Fruit fly (Drosophila melanogaster) whole organism, embryonic: Measurements from ENCODE around the gene CG42795.
A peak's percentile ranks its signal among the peaks of the same experiment; 100 is the strongest.

Experiments
- Bteb2 ChIP-seq: fragments of 200-800 bp; sonication (Bioruptor generic); optimal IDR thresholded peaks from 2 replicates; lab custom pipeline; 2016; ENCODE audit warnings: missing biosample characterization, missing genetic modification characterization
- CG1529 ChIP-seq: fragments of 200-800 bp; sonication (Bioruptor generic); optimal IDR thresholded peaks from 3 replicates; lab custom pipeline; 2018; ENCODE audit warnings: missing biosample characterization, missing genetic modification characterization
- CG15601 ChIP-seq: fragments of 200-800 bp; sonication (Bioruptor generic); optimal IDR thresholded peaks from 3 replicates; lab custom pipeline; 2019; ENCODE audit warnings: missing biosample characterization, mild to moderate bottlenecking, missing genetic modification characterization, moderate library complexity
- CG16813 ChIP-seq: fragments of 200-800 bp; sonication (Bioruptor generic); IDR thresholded peaks from 3 replicates; pipeline ENCODE4 v1.3.6; 2022; ENCODE audit warnings: missing biosample characterization, missing genetic modification characterization; ENCODE audit not compliant: partially characterized antibody
- CG17612 ChIP-seq: fragments of 200-800 bp; sonication (Bioruptor generic); IDR thresholded peaks from 2 replicates; pipeline ENCODE4 v1.3.6; 2022; ENCODE audit warnings: missing biosample characterization, missing genetic modification characterization
- CG2678 ChIP-seq: fragments of 200-800 bp; sonication (Bioruptor generic); optimal IDR thresholded peaks from 3 replicates; lab custom pipeline; 2019; ENCODE audit warnings: missing biosample characterization, mild to moderate bottlenecking, missing genetic modification characterization, moderate library complexity
- CG34422 ChIP-seq: fragments of 200-800 bp; sonication (Bioruptor generic); IDR thresholded peaks from 3 replicates; pipeline ENCODE4 v1.3.6; 2022; ENCODE audit warnings: missing biosample characterization, missing genetic modification characterization
- CG4328 ChIP-seq: fragments of 200-800 bp; sonication (Bioruptor generic); optimal IDR thresholded peaks from 3 replicates; lab custom pipeline; 2017; ENCODE audit warnings: missing biosample characterization, missing genetic modification reagents, missing genetic modification characterization
- CG4820 ChIP-seq: fragments of 200-800 bp; sonication (Bioruptor generic); optimal IDR thresholded peaks from 3 replicates; lab custom pipeline; 2016; ENCODE audit warnings: missing biosample characterization, missing genetic modification characterization
- CG6254 ChIP-seq: fragments of 200-800 bp; sonication (Bioruptor generic); optimal IDR thresholded peaks from 3 replicates; lab custom pipeline; 2017; ENCODE audit warnings: mild to moderate bottlenecking, missing biosample characterization, missing genetic modification reagents, missing genetic modification characterization
- CG6765 ChIP-seq: fragments of 200-800 bp; sonication (Bioruptor generic); optimal IDR thresholded peaks from 3 replicates; lab custom pipeline; 2017; ENCODE audit warnings: missing biosample characterization, mild to moderate bottlenecking, missing genetic modification characterization
- CG6813 ChIP-seq: fragments of 200-800 bp; sonication (Bioruptor generic); optimal IDR thresholded peaks from 2 replicates; lab custom pipeline; 2017; ENCODE audit warnings: missing biosample characterization, missing genetic modification characterization, mild to moderate bottlenecking, moderate library complexity, missing genetic modification reagents
- CG8765 ChIP-seq: fragments of 200-800 bp; sonication (Bioruptor generic); IDR thresholded peaks from 2 replicates; pipeline ENCODE4 v1.3.6; 2022; ENCODE audit warnings: missing biosample characterization, missing genetic modification characterization
- CG9817 ChIP-seq: fragments of 200-800 bp; sonication (Bioruptor generic); optimal IDR thresholded peaks from 2 replicates; lab custom pipeline; 2018; ENCODE audit warnings: missing biosample characterization, mild to moderate bottlenecking, missing genetic modification characterization, moderate library complexity
- Dbx ChIP-seq: fragments of 200-800 bp; sonication (Bioruptor generic); IDR thresholded peaks from 3 replicates; pipeline ENCODE4 v1.3.6; 2022; ENCODE audit warnings: missing biosample characterization, missing genetic modification characterization
- Dip2 ChIP-seq: fragments of 200-800 bp; sonication (Bioruptor generic); IDR thresholded peaks from 2 replicates; pipeline ENCODE4 v1.3.6; 2022; ENCODE audit warnings: missing biosample characterization, missing genetic modification characterization
- Doc2 ChIP-seq: fragments of 200-800 bp; sonication (Bioruptor generic); IDR thresholded peaks from 2 replicates; pipeline ENCODE4 v1.3.6; 2022; ENCODE audit warnings: missing biosample characterization, missing genetic modification characterization
- Drgx ChIP-seq: fragments of 200-800 bp; sonication (Bioruptor generic); IDR thresholded peaks from 2 replicates; pipeline ENCODE4 v1.3.6; 2022; ENCODE audit warnings: missing biosample characterization, missing genetic modification characterization
- Eip74EF ChIP-seq, 2 experiments: fragments of 200-800 bp in 1 of 2; fragments of >200 bp in 1 of 2; sonication (Bioruptor generic) in 1 of 2; optimal IDR thresholded peaks; 2 replicates each; lab custom pipeline; 2017 to 2019; ENCODE audit warnings: missing biosample characterization in 2 of 2, missing genetic modification characterization in 2 of 2, mild to moderate bottlenecking in 1 of 2, moderate library complexity in 1 of 2
- Elba2 ChIP-seq: fragments of 200-800 bp; sonication (Bioruptor generic); optimal IDR thresholded peaks from 3 replicates; lab custom pipeline; 2016; ENCODE audit warnings: missing biosample characterization, missing genetic modification characterization
- Lpt ChIP-seq: fragments of >200 bp; optimal IDR thresholded peaks from 2 replicates; lab custom pipeline; 2018; ENCODE audit warnings: missing biosample characterization, missing genetic modification characterization
- MTF-1 ChIP-seq: fragments of 200-800 bp; sonication (Bioruptor generic); optimal IDR thresholded peaks from 2 replicates; lab custom pipeline; 2018; ENCODE audit warnings: missing biosample characterization, mild to moderate bottlenecking, missing genetic modification characterization, borderline replicate concordance
- NK7.1 ChIP-seq: fragments of 200-800 bp; sonication (Bioruptor generic); optimal IDR thresholded peaks from 3 replicates; lab custom pipeline; 2016; ENCODE audit warnings: missing biosample characterization, missing genetic modification characterization
- Scr ChIP-seq: fragments of 200-800 bp; sonication (Bioruptor generic); IDR thresholded peaks from 2 replicates; pipeline ENCODE4 v1.3.6; 2022; ENCODE audit warnings: missing biosample characterization, missing genetic modification characterization; ENCODE audit not compliant: partially characterized antibody
- Sry-β ChIP-seq: fragments of 200-800 bp; sonication (Bioruptor generic); optimal IDR thresholded peaks from 2 replicates; lab custom pipeline; 2018; ENCODE audit warnings: missing biosample characterization, mild to moderate bottlenecking, missing genetic modification characterization, moderate library complexity
- Xrp1 ChIP-seq: fragments of 200-800 bp; sonication (Bioruptor generic); IDR thresholded peaks from 2 replicates; pipeline ENCODE4 v1.3.6; 2022; ENCODE audit warnings: missing biosample characterization, missing genetic modification characterization
- abd-A ChIP-seq: fragments of 200-800 bp; sonication (Bioruptor generic); optimal IDR thresholded peaks from 3 replicates; lab custom pipeline; 2019; ENCODE audit warnings: missing biosample characterization, mild to moderate bottlenecking, missing genetic modification characterization, moderate library complexity
- al ChIP-seq: fragments of 200-800 bp; sonication (Bioruptor generic); IDR thresholded peaks from 2 replicates; pipeline ENCODE4 v1.3.6; 2022; ENCODE audit warnings: missing biosample characterization, missing genetic modification characterization
- cad ChIP-seq: fragments of >200 bp; optimal IDR thresholded peaks from 2 replicates; lab custom pipeline; 2017; ENCODE audit warnings: missing biosample characterization, missing genetic modification characterization
- cas ChIP-seq: fragments of 200-800 bp; sonication (Bioruptor generic); IDR thresholded peaks from 2 replicates; pipeline ENCODE4 v1.3.6; 2022; ENCODE audit warnings: missing biosample characterization, missing genetic modification characterization
- cwo ChIP-seq: fragments of 200-800 bp; sonication (Bioruptor generic); optimal IDR thresholded peaks from 3 replicates; lab custom pipeline; 2017; ENCODE audit warnings: missing biosample characterization, missing genetic modification characterization, mild to moderate bottlenecking, moderate library complexity, missing genetic modification reagents
- eve ChIP-seq, 2 experiments: fragments of >200 bp; optimal IDR thresholded peaks; 2 replicates each; lab custom pipeline; 2017; ENCODE audit warnings: missing biosample characterization in 2 of 2, missing genetic modification characterization in 2 of 2
- gcm2 ChIP-seq: fragments of 200-800 bp; sonication (Bioruptor generic); optimal IDR thresholded peaks from 2 replicates; lab custom pipeline; 2016; ENCODE audit warnings: missing biosample characterization, missing genetic modification characterization
- grn ChIP-seq: fragments of 200-800 bp; sonication (Bioruptor generic); optimal IDR thresholded peaks from 3 replicates; lab custom pipeline; 2017; ENCODE audit warnings: missing biosample characterization, missing genetic modification characterization
- gt ChIP-seq: fragments of 200-800 bp; sonication (Bioruptor generic); IDR thresholded peaks from 2 replicates; pipeline ENCODE4 v1.3.6; 2022; ENCODE audit warnings: missing biosample characterization, missing genetic modification characterization
- jigr1 ChIP-seq: fragments of 200-800 bp; sonication (Bioruptor generic); IDR thresholded peaks from 3 replicates; pipeline ENCODE4 v1.3.6; 2022; ENCODE audit warnings: missing biosample characterization, missing genetic modification characterization
- jumu ChIP-seq: fragments of 200-800 bp; sonication (Bioruptor generic); optimal IDR thresholded peaks from 3 replicates; lab custom pipeline; 2016; ENCODE audit warnings: missing biosample characterization, missing genetic modification characterization
- nerfin-2 ChIP-seq: fragments of 200-800 bp; sonication (Bioruptor generic); IDR thresholded peaks from 2 replicates; pipeline ENCODE4 v1.3.6; 2022; ENCODE audit warnings: missing biosample characterization, missing genetic modification characterization; ENCODE audit not compliant: partially characterized antibody
- prd ChIP-seq, 3 experiments: fragments of >200 bp in 2 of 3; fragments of 200-800 bp in 1 of 3; sonication (Bioruptor generic) in 1 of 3; optimal IDR thresholded peaks in 2 of 3; IDR thresholded peaks in 1 of 3; 2 replicates in 2 of 3; 3 replicates in 1 of 3; pipeline versions ENCODE4 v1.3.6 to Lab custom; 2017 to 2022; ENCODE audit warnings: missing biosample characterization in 1 of 3, missing genetic modification characterization in 1 of 3
- rib ChIP-seq: fragments of 200-800 bp; sonication (Bioruptor generic); IDR thresholded peaks from 2 replicates; pipeline ENCODE4 v1.3.6; 2022; ENCODE audit warnings: missing biosample characterization, missing genetic modification characterization
- sd ChIP-seq: fragments of 200-800 bp; sonication (Bioruptor generic); optimal IDR thresholded peaks from 3 replicates; lab custom pipeline; 2018; ENCODE audit warnings: missing biosample characterization, mild to moderate bottlenecking, missing genetic modification characterization, moderate library complexity
- sug ChIP-seq: fragments of 200-800 bp; optimal IDR thresholded peaks from 2 replicates; lab custom pipeline; 2019; ENCODE audit warnings: missing biosample characterization, mild to moderate bottlenecking, missing genetic modification characterization, moderate library complexity
- trh ChIP-seq: fragments of 200-800 bp; sonication (Bioruptor generic); optimal IDR thresholded peaks from 2 replicates; lab custom pipeline; 2016; ENCODE audit warnings: missing biosample characterization, missing genetic modification characterization
- ttk ChIP-seq: fragments of 200-800 bp; sonication (Bioruptor generic); IDR thresholded peaks from 2 replicates; pipeline ENCODE4 v2.1.2; 2022; ENCODE audit warnings: missing biosample characterization, missing genetic modification characterization
- tup ChIP-seq: fragments of 200-800 bp; sonication (Bioruptor generic); optimal IDR thresholded peaks from 2 replicates; lab custom pipeline; 2016; ENCODE audit warnings: missing biosample characterization, mild to moderate bottlenecking, missing genetic modification characterization, moderate library complexity
- vvl ChIP-seq: fragments of 200-800 bp; sonication (Bioruptor generic); IDR thresholded peaks from 2 replicates; pipeline ENCODE4 v1.3.6; 2022; ENCODE audit warnings: missing biosample characterization, missing genetic modification characterization
- zen2 ChIP-seq: fragments of 200-800 bp; sonication (Bioruptor generic); IDR thresholded peaks from 3 replicates; pipeline ENCODE4 v1.3.6; 2022; ENCODE audit warnings: missing biosample characterization, missing genetic modification characterization; ENCODE audit not compliant: partially characterized antibody

The CG42795 gene

DNA sequence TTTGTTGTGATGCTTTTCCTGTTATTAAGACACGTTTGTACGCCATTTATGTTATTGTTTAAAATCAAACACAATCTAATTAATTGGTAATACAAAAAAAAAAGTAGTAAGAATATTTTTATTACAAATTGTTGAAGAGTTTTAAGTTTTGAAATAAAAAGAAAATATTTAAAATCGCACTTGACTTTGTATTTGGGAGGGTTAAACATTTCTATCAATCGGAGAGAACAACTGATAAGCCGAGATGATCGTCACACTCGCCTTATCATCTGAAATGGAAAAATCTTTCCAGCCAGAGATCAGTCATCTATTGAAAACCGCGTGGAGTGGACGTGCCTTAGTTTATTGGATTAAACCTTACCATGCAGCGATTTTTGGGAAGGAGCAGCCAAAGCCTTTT lies 25.7 kb downstream of the CG42795 start, which contains the start of gene CG3999:
CG3999 (plus strand) TSS at position 301 of the 400 bp plus-strand sequence.
- TF ChIP-seq NK7.1 (GFP tag; lab: Kevin White, UChicago) (no peak), CG8765 (GFP tag; lab: Robert Waterston, UW) (no peak), Doc2 (no peak), grn (GFP tag; lab: Kevin White, UChicago) (no peak)

DNA sequence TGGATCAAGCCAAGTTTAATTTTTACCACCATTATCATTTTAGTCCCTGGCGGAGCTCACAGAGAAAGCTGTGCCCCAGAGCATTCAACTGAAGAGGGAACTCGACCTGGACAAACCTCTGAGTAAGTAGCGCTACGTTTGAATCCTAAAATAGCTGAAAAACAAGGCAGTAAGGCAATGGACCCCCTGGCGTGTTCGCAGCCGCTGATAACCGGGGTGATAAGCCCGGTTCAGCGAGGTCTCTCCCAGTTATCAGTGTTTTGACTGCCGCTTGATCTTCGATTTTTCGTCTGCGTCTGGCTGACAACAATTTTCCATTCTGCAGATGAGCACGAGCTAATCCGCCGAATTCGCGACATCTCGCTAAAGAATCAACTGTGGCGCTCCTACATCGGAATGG lies 26.4 kb downstream of the CG42795 start:
- no peak for TF ChIP-seq gt (GFP tag; lab: Robert Waterston, UW)
- TF ChIP-seq CG9817: no peak
- TF ChIP-seq sug (tag; lab: Kevin White, UChicago): peak; percentile 94

DNA sequence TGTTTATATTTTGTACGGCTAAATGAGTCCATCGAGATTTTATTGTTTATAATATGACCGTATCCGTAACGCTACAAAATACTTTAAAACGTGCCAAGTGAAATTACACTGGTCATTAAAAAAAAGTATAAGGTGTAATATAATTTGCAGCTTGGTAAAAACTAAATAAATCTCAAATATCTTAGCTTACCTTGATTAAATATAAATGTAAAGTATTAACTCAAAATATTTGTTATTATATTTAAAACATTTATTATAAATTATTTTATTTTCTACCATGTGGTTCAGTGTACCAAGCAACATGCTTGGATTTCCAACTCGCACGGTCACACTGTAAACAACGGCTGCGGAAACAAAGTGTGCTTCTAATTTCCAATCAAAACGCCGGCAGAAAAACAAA lies 36.3 kb downstream of the CG42795 start, which contains the start of the genes Sirt6 and pont:
Sirt6 (minus strand) TSS at position 50 of the 400 bp plus-strand sequence.
pont (plus strand) TSS at position 324 of the 400 bp plus-strand sequence.
- TF ChIP-seq CG4820: peak; percentile 92
- TF ChIP-seq cwo: peak; percentile 94
- peak; percentile 54 for TF ChIP-seq Elba2 (GFP tag; lab: Kevin White, UChicago)
- no peak for TF ChIP-seq CG16813 (GFP tag; lab: Robert Waterston, UW)
- TF ChIP-seq al (GFP tag; lab: Robert Waterston, UW): no peak
- peak; percentile 52 for TF ChIP-seq tup (GFP tag; lab: Kevin White, UChicago)
- TF ChIP-seq ttk (GFP tag; lab: Robert Waterston, UW): no peak
- no peak for TF ChIP-seq cad (GFP tag; lab: Kevin White, UChicago)
- peak; percentile 88 for TF ChIP-seq abd-A (tag; lab: Kevin White, UChicago)
- TF ChIP-seq Lpt (GFP tag; lab: Kevin White, UChicago): no peak
- peak in 1 of 2 experiments; percentile 94 for TF ChIP-seq Eip74EF (GFP tag; optimal IDR thresholded peaks at IDR 0.05; lab: Kevin White, UChicago)
- TF ChIP-seq CG6765 (GFP tag; lab: Kevin White, UChicago): peak; percentile 81
- no peak for TF ChIP-seq Drgx (GFP tag; lab: Robert Waterston, UW)
- no peak for TF ChIP-seq vvl (GFP tag; lab: Robert Waterston, UW)
- no peak for TF ChIP-seq CG17612 (GFP tag; lab: Robert Waterston, UW)
- no peak for TF ChIP-seq gcm2 (GFP tag; lab: Kevin White, UChicago)
- TF ChIP-seq CG2678 (tag; lab: Kevin White, UChicago): peak; percentile 97
- TF ChIP-seq rib (GFP tag; lab: Robert Waterston, UW): no peak
- TF ChIP-seq sd (tag; lab: Kevin White, UChicago): peak; percentile 89
- TF ChIP-seq CG15601: peak; percentile 95
- TF ChIP-seq Dip2 (GFP tag; lab: Robert Waterston, UW): no peak
- peak; percentile 81 for TF ChIP-seq CG6254 (GFP tag; lab: Kevin White, UChicago)
- no peak for TF ChIP-seq Scr (GFP tag; lab: Robert Waterston, UW)
- TF ChIP-seq jumu (GFP tag; lab: Kevin White, UChicago): no peak
- peak; percentile 54 for TF ChIP-seq Sry-β (GFP tag; lab: Kevin White, UChicago)
- TF ChIP-seq CG1529 (GFP tag; lab: Kevin White, UChicago): peak; percentile 76
- TF ChIP-seq zen2 (GFP tag; lab: Robert Waterston, UW): no peak
- TF ChIP-seq NK7.1 (GFP tag; lab: Kevin White, UChicago): no peak
- no peak for TF ChIP-seq Xrp1 (GFP tag; lab: Robert Waterston, UW)
- TF ChIP-seq CG6813 (GFP tag; lab: Kevin White, UChicago): peak; percentile 78
- TF ChIP-seq trh: peak; percentile 82
- no peak for TF ChIP-seq eve (GFP tag; optimal IDR thresholded peaks at IDR 0.05; lab: Kevin White, UChicago)
- TF ChIP-seq cas: no peak
- TF ChIP-seq Dbx: no peak
- TF ChIP-seq Bteb2 (GFP tag; lab: Kevin White, UChicago): peak; percentile 42
- no peak for TF ChIP-seq prd (optimal IDR thresholded peaks at IDR 0.05; lab: Kevin White, UChicago)
- TF ChIP-seq prd (GFP tag; IDR thresholded peaks at IDR 0.05; lab: Robert Waterston, UW): no peak
- TF ChIP-seq nerfin-2: no peak
- TF ChIP-seq jigr1 (GFP tag; lab: Robert Waterston, UW): no peak
- no peak for TF ChIP-seq CG34422 (GFP tag; lab: Robert Waterston, UW)
- peak; percentile 33 for TF ChIP-seq CG4328 (GFP tag; lab: Kevin White, UChicago)
- TF ChIP-seq MTF-1 (GFP tag; lab: Kevin White, UChicago): peak; percentile 76
